Fruit fly (Drosophila melanogaster) whole organism, wandering third instar larva: ENCODE measurements around the gene CG2816.

ENCODE experiments used
- Hnf4 ChIP-seq: fragments of 200-800 bp; sonication (Bioruptor generic); optimal IDR thresholded peaks from 2 replicates; lab custom pipeline; 2016; ENCODE audit warnings: missing biosample characterization, mild to moderate bottlenecking, missing genetic modification characterization
- Jra ChIP-seq: sonication (Bioruptor generic); optimal IDR thresholded peaks from 2 replicates; lab custom pipeline; 2016; ENCODE audit warnings: missing biosample characterization, missing genetic modification characterization
- brk ChIP-seq: fragments of 200-800 bp; sonication (Bioruptor generic); optimal IDR thresholded peaks from 2 replicates; lab custom pipeline; 2016; ENCODE audit warnings: missing biosample characterization, mild to moderate bottlenecking, missing genetic modification characterization
- fru ChIP-seq: fragments of 200-800 bp; sonication (Bioruptor generic); optimal IDR thresholded peaks from 3 replicates; lab custom pipeline; 2016; ENCODE audit warnings: missing biosample characterization, mild to moderate bottlenecking, missing genetic modification characterization
- pan ChIP-seq: fragments of >200 bp; optimal IDR thresholded peaks from 2 replicates; lab custom pipeline; 2017

DNA sequence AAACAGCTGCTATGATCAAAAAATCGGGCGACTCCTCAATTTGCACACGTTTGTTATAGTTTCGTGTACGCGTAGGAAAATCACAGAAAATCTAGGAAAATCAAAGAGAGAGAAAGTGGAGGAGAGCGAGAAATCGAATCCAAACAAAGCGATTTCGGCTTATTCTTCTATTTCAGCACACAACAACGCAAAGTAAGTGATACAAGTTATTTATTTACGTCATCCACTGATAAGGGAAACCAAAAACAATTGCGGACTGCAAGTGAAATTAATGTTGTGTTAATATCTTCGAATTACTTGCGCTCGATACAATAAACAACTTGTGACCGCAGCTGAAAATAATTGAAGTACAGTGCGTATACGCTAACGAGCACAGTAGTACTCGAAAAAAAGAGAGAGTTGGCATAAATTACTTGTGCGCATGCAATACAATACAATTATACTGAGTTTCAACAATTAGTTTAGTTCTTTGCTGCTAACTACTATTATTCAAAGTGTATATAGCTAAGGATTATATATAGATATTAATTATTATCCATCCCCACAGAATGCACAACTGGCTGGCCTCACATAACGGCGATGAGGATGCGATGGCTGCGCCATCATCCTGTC is 10.2 kb downstream of the CG2816 start:
- TF ChIP-seq Hnf4 (no peak), Jra (GFP tag; lab: Kevin White, UChicago) (no peak), brk (GFP tag; lab: Kevin White, UChicago) (no peak), fru (GFP tag; lab: Kevin White, UChicago) (no peak), pan (lab: Kevin White, UChicago) (no peak)
